Worm (Caenorhabditis elegans) whole organism, dauer: ENCODE results near the gene cutl-29.

Experiments used
- unc-62 ChIP-seq: sonication (generic microtip); optimal IDR thresholded peaks from 2 replicates; lab custom pipeline; 2017; ENCODE audit warnings: missing biosample characterization, missing genetic modification reagents, missing genetic modification characterization

The cutl-29 gene

DNA sequence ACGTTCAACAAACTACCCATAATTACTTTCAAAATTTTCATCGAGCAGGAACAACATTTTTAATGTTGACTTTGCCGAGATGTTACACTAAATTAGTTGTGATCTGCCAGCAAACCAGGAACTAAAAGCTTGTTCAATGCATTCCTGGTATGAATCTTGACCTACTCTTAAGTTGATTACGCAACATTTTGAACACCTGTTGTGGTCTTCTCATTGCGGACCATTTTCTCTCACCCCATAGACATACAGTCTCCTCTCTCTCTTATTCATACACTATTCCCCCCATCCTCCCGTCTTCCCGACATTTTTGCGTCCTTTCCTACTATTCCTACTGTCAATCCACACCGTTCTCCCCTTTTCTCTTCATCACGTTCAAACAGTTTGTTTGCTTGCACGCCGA, 2.7 kb upstream of the cutl-29 start:
- no peak for TF ChIP-seq unc-62 (GFP tag; lab: Kevin White, UChicago)

DNA sequence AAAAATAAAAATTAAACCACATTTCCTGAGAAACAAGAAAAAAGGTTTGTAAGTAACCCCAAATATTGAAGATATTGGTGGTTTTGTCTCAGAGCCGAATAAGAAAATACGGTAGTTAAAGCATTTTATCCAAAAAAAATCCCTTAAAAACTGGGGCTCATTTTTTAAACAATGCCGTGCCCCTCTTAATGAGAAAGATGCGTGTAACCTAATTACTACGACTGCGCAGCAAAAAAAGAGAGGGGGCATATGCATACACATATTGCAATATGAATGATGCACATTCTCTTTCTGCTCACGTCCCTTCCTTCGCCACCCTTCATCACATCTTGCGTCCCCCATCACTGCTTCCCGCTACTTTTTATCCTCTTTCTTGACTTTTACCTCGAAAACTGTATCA, 2.7 kb downstream of the cutl-29 start:
- TF ChIP-seq unc-62 (GFP tag; lab: Kevin White, UChicago) = no peak

DNA sequence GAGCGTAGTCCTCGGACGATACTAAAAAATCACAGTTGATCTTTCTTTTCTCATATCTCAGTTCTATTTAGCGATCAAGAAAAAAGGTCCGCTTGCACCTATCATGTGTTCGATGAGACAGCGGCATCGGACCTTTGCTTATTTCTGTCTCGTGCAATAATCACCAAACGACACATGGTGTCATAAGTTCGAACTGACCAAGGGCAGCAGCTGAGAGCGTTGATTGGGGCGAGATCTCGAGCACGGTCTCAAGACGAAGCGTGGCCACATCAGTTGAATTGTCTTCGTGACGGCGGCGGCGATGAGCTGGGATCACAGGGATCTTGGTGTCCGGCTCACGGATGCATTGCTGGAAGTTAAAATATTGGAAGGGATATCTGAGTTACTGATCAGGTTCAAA, 8.1 kb downstream of the cutl-29 start:
- TF ChIP-seq unc-62 (GFP tag; lab: Kevin White, UChicago) = no peak

DNA sequence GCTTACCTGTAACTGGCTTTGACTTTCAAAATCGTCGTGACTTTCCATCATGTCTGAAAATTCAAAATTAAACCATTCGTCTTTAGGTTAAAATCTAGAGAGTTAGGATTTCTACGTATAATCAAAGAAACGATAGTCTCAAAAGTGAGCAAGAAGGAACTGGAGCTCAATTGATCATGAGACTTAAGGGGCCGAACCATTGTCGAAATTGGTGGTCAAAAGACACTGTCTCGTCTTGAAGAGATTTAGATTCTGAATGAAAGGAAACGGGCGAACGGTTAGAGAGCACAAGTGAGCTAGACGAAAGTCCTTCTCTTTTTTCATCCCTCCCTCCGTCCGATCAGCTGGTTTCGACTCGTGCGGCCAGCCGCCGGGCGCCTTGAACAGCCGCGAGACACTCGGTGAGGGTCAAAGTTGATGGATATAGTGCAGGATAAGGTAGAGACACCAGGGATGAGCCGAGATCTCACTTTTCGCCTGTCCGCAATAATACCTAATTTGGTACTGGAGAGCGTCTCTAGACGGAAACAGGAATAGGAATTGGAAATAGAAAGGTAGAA, 9.6 kb downstream of the cutl-29 start, which contains the start of gene M60.7:
TSS of gene M60.7 (minus strand) at position 51 of the 560 bp plus-strand sequence.
- TF ChIP-seq unc-62 (GFP tag; lab: Kevin White, UChicago) = no peak

DNA sequence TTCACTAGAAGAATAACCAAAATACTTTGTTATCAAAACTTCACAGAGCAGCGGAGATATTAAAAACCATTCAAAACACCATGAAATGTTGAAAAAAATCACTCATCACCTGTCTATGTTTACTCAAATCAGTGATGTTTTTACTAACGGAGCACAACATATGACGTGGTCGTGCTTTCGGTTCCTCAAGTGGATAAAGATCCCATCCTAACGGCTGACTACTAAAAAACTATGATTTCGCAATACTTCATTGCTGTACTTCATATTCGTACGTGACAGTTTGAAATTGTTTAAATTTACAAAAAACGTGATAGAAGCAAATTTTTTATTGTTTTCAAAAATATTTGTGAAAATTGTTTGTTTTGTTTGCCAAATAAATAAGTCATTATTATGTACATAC, 13.1 kb downstream of the cutl-29 start:
- no peak for TF ChIP-seq unc-62 (GFP tag; lab: Kevin White, UChicago)

DNA sequence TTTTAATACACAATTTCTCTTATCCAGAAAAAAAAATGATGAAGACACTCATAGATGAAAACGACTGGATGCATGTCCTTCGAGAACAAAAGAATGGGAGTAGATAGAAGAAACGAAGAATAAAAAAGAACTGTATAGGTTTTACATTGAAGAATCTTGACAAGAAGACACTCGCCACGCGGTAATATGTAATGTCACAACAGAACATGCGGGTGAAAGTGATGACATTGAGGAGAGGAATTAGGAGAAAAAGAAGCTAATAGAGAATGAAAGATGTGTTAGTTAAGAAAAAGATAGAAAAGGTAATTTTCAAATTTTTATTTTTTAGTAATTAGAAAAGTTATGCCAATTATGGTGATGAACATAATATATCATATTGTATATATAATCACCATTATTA, 15.4 kb downstream of the cutl-29 start:
- no peak for TF ChIP-seq unc-62 (GFP tag; lab: Kevin White, UChicago)

DNA sequence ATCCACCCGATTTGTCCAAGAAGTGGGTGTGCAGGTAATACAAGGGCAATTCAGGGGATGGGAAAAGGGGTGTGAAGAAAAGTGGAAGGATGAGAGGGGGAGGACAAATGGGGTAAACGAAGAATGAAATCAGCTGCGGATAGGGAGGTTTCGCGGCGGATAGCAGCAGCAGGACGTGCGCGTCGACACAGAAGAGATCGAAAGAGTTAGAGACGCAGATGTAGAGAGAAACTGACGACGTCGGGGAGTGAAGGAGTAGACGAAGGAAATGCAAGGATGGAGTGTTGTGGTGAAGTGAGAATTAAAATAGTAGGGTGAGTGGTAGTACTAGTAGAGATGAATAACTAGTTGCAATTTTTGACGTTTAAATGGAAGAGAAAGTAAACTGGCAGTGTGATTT, 18.5 kb downstream of the cutl-29 start, which contains the start of gene M60.6:
TSS of gene M60.6 (minus strand) at position 166 of the 400 bp plus-strand sequence.
- no peak for TF ChIP-seq unc-62 (GFP tag; lab: Kevin White, UChicago)

DNA sequence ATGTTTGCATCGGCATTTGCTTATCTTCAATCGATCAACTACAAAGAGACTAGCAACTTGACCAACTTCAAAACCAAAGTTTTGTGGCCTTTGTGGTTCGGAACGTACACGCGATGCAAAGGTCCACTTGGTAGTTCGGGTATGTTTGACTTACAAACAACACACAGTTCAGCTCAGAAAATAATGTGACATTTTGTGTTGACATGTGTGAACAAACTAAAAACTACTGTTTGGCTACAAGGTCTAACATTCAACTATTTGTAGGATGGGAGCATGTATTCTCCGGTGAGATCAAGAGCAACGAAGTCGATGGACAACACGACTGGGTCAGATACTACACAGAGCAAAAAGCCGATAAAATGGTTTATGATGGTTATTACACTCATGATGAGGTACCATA, 23.7 kb downstream of the cutl-29 start:
- TF ChIP-seq unc-62 (GFP tag; lab: Kevin White, UChicago) = no peak

DNA sequence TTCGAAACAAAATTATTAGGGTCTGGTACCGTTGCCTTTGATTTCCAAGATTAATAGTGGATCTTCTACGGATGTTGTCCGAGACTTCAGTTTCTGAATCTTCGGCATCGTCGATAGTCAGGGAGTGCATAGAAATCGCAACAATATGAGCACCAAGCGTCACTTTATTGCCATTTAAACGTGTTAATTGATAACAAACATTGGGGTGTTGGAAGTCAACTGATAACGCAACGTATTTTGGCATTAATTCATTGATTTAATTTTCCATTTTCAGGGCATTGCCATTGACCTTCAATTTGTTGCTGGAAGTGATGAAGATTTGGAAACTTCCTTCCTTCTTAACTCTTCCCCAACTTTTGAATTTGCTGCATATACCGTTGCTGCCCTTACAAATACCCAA, 24.7 kb downstream of the cutl-29 start, which contains the start of gene kqt-2:
TSS of gene kqt-2 (minus strand) at position 244 of the 400 bp plus-strand sequence.
- TF ChIP-seq unc-62 (GFP tag; lab: Kevin White, UChicago) = no peak

DNA sequence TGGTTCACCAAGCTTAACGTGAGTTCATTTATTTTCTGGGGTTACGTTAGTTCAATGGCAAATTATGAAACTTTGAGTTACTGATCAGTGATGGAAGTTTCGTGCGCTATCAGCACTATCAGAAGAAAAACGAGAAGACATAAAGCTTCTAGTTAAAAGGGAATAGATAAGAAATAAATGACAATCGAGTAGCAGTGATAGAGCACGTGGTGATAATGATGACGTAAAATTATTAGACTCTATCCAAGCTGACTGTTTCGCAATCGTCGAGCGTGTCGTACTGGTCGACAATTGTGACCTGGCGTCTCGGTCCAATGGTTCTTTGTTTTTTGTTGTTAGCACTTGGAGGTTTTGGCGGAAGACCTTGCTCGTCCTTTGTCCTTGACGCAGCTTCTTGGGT, 27.7 kb downstream of the cutl-29 start:
- TF ChIP-seq unc-62 (GFP tag; lab: Kevin White, UChicago) = no peak

DNA sequence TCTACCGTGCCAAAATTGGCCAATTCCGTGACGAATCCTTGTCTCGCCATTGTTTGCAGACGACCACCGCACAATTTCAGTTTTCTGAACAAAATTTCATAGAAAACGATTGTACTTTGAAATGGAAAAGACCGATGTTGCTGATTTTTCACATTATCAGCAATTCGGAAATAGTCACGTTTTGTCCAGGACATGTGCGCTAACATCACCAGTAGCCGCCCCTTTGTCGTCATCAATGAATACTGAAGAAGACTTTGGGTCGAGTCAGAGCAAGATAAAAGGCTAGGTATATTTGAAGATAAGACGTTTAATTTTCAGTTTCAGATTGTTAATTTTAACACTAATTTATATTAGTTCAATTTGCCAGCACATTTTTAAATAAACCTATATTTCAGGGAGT, 28.9 kb downstream of the cutl-29 start, which contains the start of gene endu-2:
TSS of gene endu-2 (plus strand) at position 396 of the 400 bp plus-strand sequence.
- no peak for TF ChIP-seq unc-62 (GFP tag; lab: Kevin White, UChicago)

DNA sequence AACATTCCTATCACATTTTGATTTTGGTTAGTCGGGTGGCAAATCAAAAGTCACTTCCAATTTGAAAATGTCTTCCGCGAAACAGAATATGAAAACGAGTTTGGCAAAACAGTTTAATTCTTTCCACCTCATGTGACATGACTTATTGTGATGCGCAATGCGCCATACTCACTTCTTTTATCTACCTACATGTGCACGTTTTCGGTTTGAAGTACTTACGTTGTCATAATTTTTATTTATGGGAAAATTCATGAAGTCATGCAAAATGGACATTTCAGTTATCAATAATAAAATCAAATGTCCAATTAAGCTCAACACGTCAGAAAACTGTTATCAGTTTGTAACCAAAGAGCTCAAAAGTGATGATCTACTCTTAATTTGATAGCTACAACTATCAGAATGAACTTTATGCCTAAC, 32.2 kb downstream of the cutl-29 start:
- TF ChIP-seq unc-62 (GFP tag; lab: Kevin White, UChicago) = no peak

DNA sequence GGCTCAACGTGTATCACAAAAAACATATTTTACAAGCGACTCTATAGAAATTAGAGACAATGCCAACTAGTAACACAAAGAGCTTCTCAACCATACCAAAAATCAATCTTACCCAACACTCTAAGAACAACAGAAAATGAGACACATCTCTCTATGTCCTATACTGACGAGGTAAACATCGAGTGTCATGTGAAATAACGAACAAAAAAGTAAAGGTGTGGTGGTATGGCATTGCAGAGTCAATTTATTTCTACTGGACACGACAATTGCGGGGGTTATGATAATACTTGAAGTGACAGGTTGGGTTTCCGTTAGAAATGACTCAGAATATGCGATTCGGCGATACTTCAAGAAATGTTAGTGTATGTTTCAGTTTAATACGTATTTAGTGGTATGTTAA, 34.3 kb downstream of the cutl-29 start:
- no peak for TF ChIP-seq unc-62 (GFP tag; lab: Kevin White, UChicago)

DNA sequence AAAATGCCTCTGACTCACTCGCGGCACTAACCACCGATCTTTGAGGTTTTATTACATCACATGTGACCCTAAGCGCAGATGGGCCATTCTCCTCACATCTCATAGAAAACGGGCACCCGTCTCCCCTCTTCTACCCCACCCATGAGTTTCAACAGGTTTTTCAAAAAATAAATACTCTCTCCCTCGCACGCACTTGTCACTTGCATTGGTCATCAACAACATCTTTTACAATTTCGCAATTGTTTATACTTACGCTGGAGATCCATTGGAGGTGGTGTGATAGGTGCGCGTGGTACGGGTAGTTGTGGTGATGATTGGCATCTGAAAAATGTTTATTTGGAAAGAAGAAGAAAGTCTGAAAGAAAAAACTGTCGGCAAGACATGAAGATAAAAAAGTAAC, 34.8 kb downstream of the cutl-29 start, which contains the start of gene M60.4:
TSS of gene M60.4 (minus strand) at position 321 of the 400 bp plus-strand sequence.
- TF ChIP-seq unc-62 (GFP tag; lab: Kevin White, UChicago) = no peak

DNA sequence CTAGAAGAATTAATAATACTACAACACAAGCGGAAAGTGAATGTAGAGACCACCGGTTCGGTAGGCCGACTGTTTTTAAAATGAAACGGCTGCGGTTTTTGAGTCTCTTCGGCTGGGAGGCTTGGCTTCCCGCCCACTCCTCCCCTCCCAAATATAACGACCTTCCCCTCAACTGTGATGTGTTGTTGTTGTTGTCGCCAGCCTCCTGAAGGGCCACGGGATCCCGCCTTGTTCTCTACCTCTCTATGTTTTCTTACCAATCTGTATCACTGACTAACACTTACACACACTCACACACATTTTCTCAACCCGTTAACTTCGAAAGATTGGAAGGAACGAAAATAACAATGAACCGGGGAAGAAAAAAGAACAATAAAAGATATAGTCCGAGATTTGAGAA, 37.3 kb downstream of the cutl-29 start:
- TF ChIP-seq unc-62 (GFP tag; lab: Kevin White, UChicago) = no peak

DNA sequence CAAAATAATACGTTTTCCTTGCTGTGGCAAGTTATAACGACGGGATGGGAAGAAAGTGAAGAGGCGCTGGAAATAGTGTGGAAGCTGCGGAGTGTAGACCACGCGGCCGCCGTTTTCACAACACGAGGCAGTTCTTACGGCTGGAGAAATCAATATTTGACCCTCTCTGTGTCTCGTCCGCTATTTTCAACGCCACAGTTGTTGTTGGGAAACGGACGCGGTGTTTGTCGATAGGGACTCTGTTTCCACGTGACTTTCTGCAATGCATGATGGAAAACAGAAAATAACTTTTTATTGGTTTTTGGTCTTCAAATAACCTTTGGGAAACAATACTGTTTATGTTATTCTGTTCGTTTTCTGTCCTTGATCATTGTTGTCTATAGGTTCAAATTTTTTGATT, 39.0 kb downstream of the cutl-29 start, which contains the start of gene K02A6.3:
TSS of gene K02A6.3 (minus strand) at position 74 of the 400 bp plus-strand sequence.
- no peak for TF ChIP-seq unc-62 (GFP tag; lab: Kevin White, UChicago)

DNA sequence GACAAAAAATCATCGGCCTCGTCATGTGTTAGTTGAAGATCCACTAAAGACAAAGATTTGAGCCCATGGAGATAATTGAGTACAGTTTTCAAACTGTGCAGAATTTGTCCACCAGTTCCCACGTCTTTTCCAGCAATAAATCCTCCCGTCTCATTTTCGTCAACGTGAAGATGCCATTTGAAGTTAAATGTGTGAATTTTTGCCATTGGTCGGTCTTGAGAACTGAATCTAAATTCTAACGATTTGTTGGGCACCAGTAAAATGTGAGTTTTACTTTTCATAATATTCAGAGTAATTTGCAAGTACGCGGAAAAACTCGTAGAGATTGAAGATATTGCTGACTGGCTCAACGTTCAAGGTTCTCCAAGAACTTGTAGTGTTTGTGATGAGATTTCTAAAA, 40.2 kb downstream of the cutl-29 start:
- no peak for TF ChIP-seq unc-62 (GFP tag; lab: Kevin White, UChicago)
